Worm (Caenorhabditis elegans): ENCODE results near the gene nas-9.

DNA sequence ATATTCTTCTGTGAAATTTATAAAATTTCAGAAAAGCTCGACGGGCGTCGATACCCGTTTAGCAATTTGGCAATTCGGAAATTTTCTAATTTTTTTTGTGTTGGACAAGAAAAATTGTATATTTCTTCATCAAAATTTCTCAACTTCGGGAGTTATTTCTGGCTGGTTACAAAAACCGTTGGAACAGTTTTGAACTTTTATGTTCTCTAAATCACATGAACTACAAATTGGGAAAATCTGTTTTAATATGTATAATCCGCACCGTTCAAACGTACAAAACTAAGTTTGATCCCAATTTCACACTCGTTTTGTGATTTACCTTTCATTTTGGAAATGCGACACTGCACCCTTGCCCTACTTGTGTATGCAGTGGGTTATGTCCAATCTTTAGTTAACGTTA, 45.6 kb upstream of the nas-9 start, which contains the start of gene T19H12.3:
- TF ChIP-seq nhr-77 (tag; optimal IDR thresholded peaks at IDR 0.05) (no peak), unc-98 (GFP tag; IDR thresholded peaks at IDR 0.05) (no peak), lir-3 (tag; optimal IDR thresholded peaks at IDR 0.05; ENCODE audit: poor library complexity) (no peak), C16A3.4 (tag; optimal IDR thresholded peaks at IDR 0.05) (no peak), lin-14 (GFP tag; optimal IDR thresholded peaks at IDR 0.05) (no peak), C04F5.9 (tag; optimal IDR thresholded peaks at IDR 0.05) (no peak), nhr-76 (tag; optimal IDR thresholded peaks at IDR 0.05) (no peak), irx-1 (tag; optimal IDR thresholded peaks at IDR 0.05) (no peak)

Measured in whole organism, L1 larva.